Fruit fly (Drosophila melanogaster): ENCODE data around the gene CG16888.
A peak's percentile ranks its signal among the peaks of the same experiment; 100 is the strongest.

- TF ChIP-seq lola (GFP tag; optimal IDR thresholded peaks at IDR 0.05), result no peak
- TF ChIP-seq psq (GFP tag; optimal IDR thresholded peaks at IDR 0.05), result peak; percentile 25
- no peak for TF ChIP-seq fru (GFP tag; optimal IDR thresholded peaks at IDR 0.05)
- TF ChIP-seq h (GFP tag; optimal IDR thresholded peaks at IDR 0.05), result no peak
- TF ChIP-seq Dif (GFP tag; optimal IDR thresholded peaks at IDR 0.05; ENCODE audit: partially characterized antibody), result no peak
- no peak for TF ChIP-seq Hr78 (GFP tag; optimal IDR thresholded peaks at IDR 0.05)
These were observed 29.5 kb downstream of the CG16888 start, which contains the start of gene Eato for dm6 chr2L:13783264-13784154.

All from whole organism, wandering third instar larva.